Worm (Caenorhabditis elegans) whole organism, L4 larva: Measurements from ENCODE around the gene spdl-1.

Experiments used
- lsy-2 ChIP-seq, 2 experiments: fragments of 150-350 bp in 1 of 2; sonication (generic microtip) in 1 of 2; optimal IDR thresholded peaks; 2 replicates each; lab custom pipeline; 2014 to 2017; ENCODE audit warnings: missing biosample characterization in 2 of 2, missing genetic modification characterization in 2 of 2
- nhr-11 ChIP-seq: fragments of 150-350 bp; optimal IDR thresholded peaks from 2 replicates; lab custom pipeline; 2014; ENCODE audit warnings: missing biosample characterization, missing genetic modification characterization

DNA sequence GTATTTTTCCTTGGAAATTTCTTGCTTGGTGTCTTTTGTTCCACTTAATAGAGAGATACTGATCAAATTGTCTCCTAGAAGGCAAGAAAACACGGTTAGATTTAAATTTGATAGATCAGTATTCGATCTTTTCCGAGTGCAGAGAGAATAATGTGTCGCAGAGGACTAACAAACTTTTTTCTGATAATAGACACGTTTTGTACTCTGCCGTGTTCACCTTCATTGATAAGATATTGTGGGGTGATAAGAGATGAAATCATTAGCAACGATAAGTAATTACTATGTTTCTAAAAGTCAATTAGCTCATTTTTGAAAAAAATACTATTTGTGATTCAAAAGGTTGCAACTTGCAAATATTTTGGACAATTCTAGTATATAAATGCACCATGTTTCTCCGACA, 4.7 kb upstream of the spdl-1 start:
- TF ChIP-seq lsy-2 (tag; optimal IDR thresholded peaks at IDR 0.05; lab: Kevin White, UChicago) (no peak), nhr-11 (no peak)
